Fruit fly (Drosophila melanogaster) whole organism, embryonic: ENCODE data around the gene CG14253.

Source experiments
- ATbp ChIP-seq: fragments of 200-800 bp; sonication (Bioruptor generic); optimal IDR thresholded peaks from 2 replicates; lab custom pipeline; 2017; ENCODE audit warnings: missing biosample characterization, mild to moderate bottlenecking, missing genetic modification characterization, missing genetic modification reagents
- B-H2 ChIP-seq: fragments of 200-800 bp; sonication (Bioruptor generic); optimal IDR thresholded peaks from 2 replicates; lab custom pipeline; 2018; ENCODE audit warnings: missing biosample characterization, mild to moderate bottlenecking, missing genetic modification characterization
- Bgb ChIP-seq: fragments of 200-800 bp; sonication (Bioruptor generic); IDR thresholded peaks from 2 replicates; pipeline ENCODE4 v1.3.6; 2022; ENCODE audit warnings: missing biosample characterization, missing genetic modification characterization; ENCODE audit not compliant: partially characterized antibody
- CG10209 ChIP-seq: fragments of 200-800 bp; sonication (Bioruptor generic); optimal IDR thresholded peaks from 3 replicates; lab custom pipeline; 2017; ENCODE audit warnings: missing biosample characterization, mild to moderate bottlenecking, missing genetic modification characterization, missing genetic modification reagents
- CG11504 ChIP-seq: fragments of 200-800 bp; sonication (Bioruptor generic); optimal IDR thresholded peaks from 3 replicates; lab custom pipeline; 2019; ENCODE audit warnings: missing biosample characterization, mild to moderate bottlenecking, missing genetic modification characterization, moderate library complexity
- CG12299 ChIP-seq: fragments of 200-800 bp; sonication (Bioruptor generic); optimal IDR thresholded peaks from 2 replicates; lab custom pipeline; 2018; ENCODE audit warnings: missing biosample characterization, mild to moderate bottlenecking, missing genetic modification characterization
- CG14441 ChIP-seq: fragments of 200-800 bp; sonication (Bioruptor generic); IDR thresholded peaks from 2 replicates; pipeline ENCODE4 v1.3.6; 2022; ENCODE audit warnings: missing biosample characterization, missing genetic modification characterization
- CG14710 ChIP-seq: fragments of 200-800 bp; sonication (Bioruptor generic); optimal IDR thresholded peaks from 3 replicates; lab custom pipeline; 2019; ENCODE audit warnings: missing biosample characterization, mild to moderate bottlenecking, missing genetic modification characterization, moderate library complexity
- CG1602 ChIP-seq: fragments of 200-800 bp; sonication (Bioruptor generic); optimal IDR thresholded peaks from 3 replicates; lab custom pipeline; 2016; ENCODE audit warnings: missing biosample characterization, missing genetic modification characterization
- CG16813 ChIP-seq: fragments of 200-800 bp; sonication (Bioruptor generic); IDR thresholded peaks from 3 replicates; pipeline ENCODE4 v1.3.6; 2022; ENCODE audit warnings: missing biosample characterization, missing genetic modification characterization; ENCODE audit not compliant: partially characterized antibody
- CG16863 ChIP-seq: fragments of 200-800 bp; sonication (Bioruptor generic); optimal IDR thresholded peaks from 3 replicates; lab custom pipeline; 2016; ENCODE audit warnings: missing biosample characterization, missing genetic modification characterization
- CG17385 ChIP-seq: fragments of 200-800 bp; sonication (Bioruptor generic); optimal IDR thresholded peaks from 3 replicates; lab custom pipeline; 2018; ENCODE audit warnings: missing biosample characterization, mild to moderate bottlenecking, missing genetic modification characterization
- CG30431 ChIP-seq: fragments of 200-800 bp; sonication (Bioruptor generic); optimal IDR thresholded peaks from 2 replicates; lab custom pipeline; 2017; ENCODE audit warnings: missing biosample characterization, missing genetic modification characterization
- CG31224 ChIP-seq: fragments of 200-800 bp; sonication (Bioruptor generic); IDR thresholded peaks from 2 replicates; pipeline ENCODE4 v1.3.6; 2022; ENCODE audit warnings: missing biosample characterization, missing genetic modification characterization
- CG4854 ChIP-seq: fragments of 200-800 bp; sonication (Bioruptor generic); optimal IDR thresholded peaks from 2 replicates; lab custom pipeline; 2016; ENCODE audit warnings: missing biosample characterization, missing genetic modification characterization, inconsistent platforms
- CG7556 ChIP-seq: fragments of 200-800 bp; sonication (Bioruptor generic); optimal IDR thresholded peaks from 2 replicates; lab custom pipeline; 2017; ENCODE audit warnings: missing biosample characterization, mild to moderate bottlenecking, missing genetic modification characterization
- CG7839 ChIP-seq: fragments of 200-800 bp; sonication (Bioruptor generic); optimal IDR thresholded peaks from 3 replicates; lab custom pipeline; 2018; ENCODE audit warnings: missing biosample characterization, mild to moderate bottlenecking, missing genetic modification characterization, moderate library complexity
- CG8359 ChIP-seq: fragments of 200-800 bp; sonication (Bioruptor generic); optimal IDR thresholded peaks from 2 replicates; lab custom pipeline; 2017; ENCODE audit warnings: missing biosample characterization, mild to moderate bottlenecking, missing genetic modification characterization, borderline replicate concordance
- CG8765 ChIP-seq: fragments of 200-800 bp; sonication (Bioruptor generic); IDR thresholded peaks from 2 replicates; pipeline ENCODE4 v1.3.6; 2022; ENCODE audit warnings: missing biosample characterization, missing genetic modification characterization
- CG8944 ChIP-seq: fragments of 200-800 bp; sonication (Bioruptor generic); optimal IDR thresholded peaks from 3 replicates; lab custom pipeline; 2016; ENCODE audit warnings: missing biosample characterization, missing genetic modification characterization
- E2f2 ChIP-seq: fragments of 200-800 bp; sonication (Bioruptor generic); IDR thresholded peaks from 2 replicates; pipeline ENCODE4 v1.3.6; 2022; ENCODE audit warnings: missing biosample characterization, missing genetic modification characterization
- H15 ChIP-seq: fragments of 200-800 bp; sonication (Bioruptor generic); IDR thresholded peaks from 3 replicates; pipeline ENCODE4 v1.3.6; 2022; ENCODE audit warnings: missing biosample characterization, missing genetic modification characterization
- HLH4C ChIP-seq: fragments of 200-800 bp; sonication (Bioruptor generic); IDR thresholded peaks from 3 replicates; pipeline ENCODE4 v1.3.6; 2022; ENCODE audit warnings: missing biosample characterization, missing genetic modification characterization; ENCODE audit not compliant: partially characterized antibody
- Hr51 ChIP-seq, 2 experiments: fragments of 200-800 bp; sonication (Bioruptor generic); optimal IDR thresholded peaks; 2 replicates in 1 of 2; 3 replicates in 1 of 2; lab custom pipeline; 2016 to 2018; ENCODE audit warnings: missing biosample characterization in 2 of 2, missing genetic modification characterization in 2 of 2, mild to moderate bottlenecking in 1 of 2, moderate library complexity in 1 of 2
- Hr78 ChIP-seq, 2 experiments: fragments of 200-800 bp in 1 of 2; fragments of >200 bp in 1 of 2; sonication (Bioruptor generic) in 1 of 2; optimal IDR thresholded peaks; 2 replicates each; lab custom pipeline; 2017 to 2019; ENCODE audit warnings: missing biosample characterization in 2 of 2, missing genetic modification characterization in 2 of 2, mild to moderate bottlenecking in 1 of 2, moderate library complexity in 1 of 2
- Myb ChIP-seq: fragments of 200-800 bp; sonication (Bioruptor generic); optimal IDR thresholded peaks from 2 replicates; lab custom pipeline; 2016; ENCODE audit warnings: missing biosample characterization, missing genetic modification characterization
- NC2α ChIP-seq: fragments of 200-800 bp; sonication (Bioruptor generic); optimal IDR thresholded peaks from 2 replicates; lab custom pipeline; 2016; ENCODE audit warnings: missing biosample characterization, missing genetic modification characterization
- Neu2 ChIP-seq: fragments of 200-800 bp; sonication (Bioruptor generic); optimal IDR thresholded peaks from 3 replicates; lab custom pipeline; 2016; ENCODE audit warnings: missing biosample characterization, missing genetic modification characterization, borderline replicate concordance
- Oli ChIP-seq: fragments of 200-800 bp; sonication (Bioruptor generic); optimal IDR thresholded peaks from 2 replicates; lab custom pipeline; 2018; ENCODE audit warnings: missing biosample characterization, mild to moderate bottlenecking, missing genetic modification characterization, moderate library complexity
- Sry-δ ChIP-seq: fragments of 200-800 bp; sonication (Bioruptor generic); optimal IDR thresholded peaks from 2 replicates; lab custom pipeline; 2016; ENCODE audit warnings: missing biosample characterization, missing genetic modification characterization
- Usf ChIP-seq: fragments of 200-800 bp; sonication (Bioruptor generic); optimal IDR thresholded peaks from 2 replicates; lab custom pipeline; 2017; ENCODE audit warnings: missing genotype, missing biosample characterization, missing genetic modification characterization
- YL-1 ChIP-seq: fragments of 200-800 bp; sonication (Bioruptor generic); optimal IDR thresholded peaks from 3 replicates; lab custom pipeline; 2017; ENCODE audit warnings: missing biosample characterization, mild to moderate bottlenecking, missing genetic modification characterization
- ab ChIP-seq: fragments of 200-800 bp; sonication (Bioruptor generic); optimal IDR thresholded peaks from 2 replicates; lab custom pipeline; 2016; ENCODE audit warnings: missing biosample characterization, missing genetic modification characterization
- br ChIP-seq: fragments of >200 bp; optimal IDR thresholded peaks from 2 replicates; lab custom pipeline; 2017
- cg ChIP-seq: fragments of 200-800 bp; sonication (Bioruptor generic); optimal IDR thresholded peaks from 3 replicates; lab custom pipeline; 2019; ENCODE audit warnings: missing biosample characterization, mild to moderate bottlenecking, missing genetic modification characterization, moderate library complexity
- da ChIP-seq: fragments of 200-800 bp; sonication (Bioruptor generic); optimal IDR thresholded peaks from 2 replicates; lab custom pipeline; 2016; ENCODE audit warnings: missing biosample characterization, missing genetic modification characterization
- en ChIP-seq: fragments of 200-800 bp; sonication (Bioruptor generic); optimal IDR thresholded peaks from 2 replicates; lab custom pipeline; 2016; ENCODE audit warnings: missing biosample characterization, missing genetic modification characterization
- fd96Cb ChIP-seq: fragments of 200-800 bp; sonication (Bioruptor generic); optimal IDR thresholded peaks from 2 replicates; lab custom pipeline; 2018; ENCODE audit warnings: missing biosample characterization, mild to moderate bottlenecking, missing genetic modification characterization, moderate library complexity
- gem ChIP-seq: fragments of 200-800 bp; sonication (Bioruptor generic); optimal IDR thresholded peaks from 2 replicates; lab custom pipeline; 2019; ENCODE audit warnings: missing biosample characterization, mild to moderate bottlenecking, missing genetic modification characterization, moderate library complexity
- grn ChIP-seq: fragments of 200-800 bp; sonication (Bioruptor generic); optimal IDR thresholded peaks from 3 replicates; lab custom pipeline; 2017; ENCODE audit warnings: missing biosample characterization, missing genetic modification characterization
- ham ChIP-seq: fragments of 200-800 bp; sonication (Bioruptor generic); IDR thresholded peaks from 2 replicates; pipeline ENCODE4 v1.3.6; 2022; ENCODE audit warnings: missing biosample characterization, missing genetic modification characterization
- jumu ChIP-seq: fragments of 200-800 bp; sonication (Bioruptor generic); optimal IDR thresholded peaks from 3 replicates; lab custom pipeline; 2016; ENCODE audit warnings: missing biosample characterization, missing genetic modification characterization
- lmd ChIP-seq: fragments of 200-800 bp; sonication (Bioruptor generic); IDR thresholded peaks from 2 replicates; pipeline ENCODE4 v1.3.6; 2022; ENCODE audit warnings: missing biosample characterization, missing genetic modification characterization
- prd ChIP-seq, 3 experiments: fragments of >200 bp in 2 of 3; fragments of 200-800 bp in 1 of 3; sonication (Bioruptor generic) in 1 of 3; optimal IDR thresholded peaks in 2 of 3; IDR thresholded peaks in 1 of 3; 2 replicates in 2 of 3; 3 replicates in 1 of 3; pipeline versions ENCODE4 v1.3.6 to Lab custom; 2017 to 2022; ENCODE audit warnings: missing biosample characterization in 1 of 3, missing genetic modification characterization in 1 of 3
- run ChIP-seq: fragments of 200-800 bp; sonication (Bioruptor generic); optimal IDR thresholded peaks from 3 replicates; lab custom pipeline; 2018; ENCODE audit warnings: missing biosample characterization, mild to moderate bottlenecking, missing genetic modification characterization
- stc ChIP-seq: fragments of 200-800 bp; sonication (Bioruptor generic); IDR thresholded peaks from 2 replicates; pipeline ENCODE4 v1.3.6; 2022; ENCODE audit warnings: missing biosample characterization, missing genetic modification characterization
- sug ChIP-seq: fragments of 200-800 bp; optimal IDR thresholded peaks from 2 replicates; lab custom pipeline; 2019; ENCODE audit warnings: missing biosample characterization, mild to moderate bottlenecking, missing genetic modification characterization, moderate library complexity
- tio ChIP-seq: fragments of 200-800 bp; sonication (Bioruptor generic); optimal IDR thresholded peaks from 2 replicates; lab custom pipeline; 2017; ENCODE audit warnings: missing biosample characterization, missing genetic modification characterization, inconsistent platforms
- usp ChIP-seq: fragments of >200 bp; optimal IDR thresholded peaks from 2 replicates; lab custom pipeline; 2017; ENCODE audit warnings: missing biosample characterization, missing genetic modification characterization
- wek ChIP-seq: fragments of 200-800 bp; sonication (Bioruptor generic); optimal IDR thresholded peaks from 3 replicates; lab custom pipeline; 2018; ENCODE audit warnings: missing biosample characterization, mild to moderate bottlenecking, missing genetic modification characterization, moderate library complexity

The CG14253 gene

dm6 chr3R:26963747-26964174 is 14.6 kb upstream of the CG14253 start (continued):
- TF ChIP-seq CG16863 (GFP tag; lab: Kevin White, UChicago), result no peak
- no peak for TF ChIP-seq cg (GFP tag; lab: Kevin White, UChicago)
- no peak for TF ChIP-seq grn (GFP tag; lab: Kevin White, UChicago)
- TF ChIP-seq CG8944 (GFP tag; lab: Kevin White, UChicago), result peak; percentile 52
- TF ChIP-seq da (GFP tag; lab: Kevin White, UChicago), result no peak
- TF ChIP-seq usp (GFP tag; lab: Kevin White, UChicago), result no peak
- TF ChIP-seq Hr51 (GFP tag; optimal IDR thresholded peaks at IDR 0.05; lab: Kevin White, UChicago), result peak in 1 of 2 experiments; percentile 59
- TF ChIP-seq HLH4C (GFP tag; lab: Robert Waterston, UW), result no peak
- TF ChIP-seq tio (GFP tag; lab: Kevin White, UChicago), result peak; percentile 45
- TF ChIP-seq run (tag; lab: Kevin White, UChicago), result peak; percentile 29
- no peak for TF ChIP-seq CG30431 (GFP tag; lab: Kevin White, UChicago)
- TF ChIP-seq fd96Cb (tag; lab: Kevin White, UChicago), result peak; percentile 33
- no peak for TF ChIP-seq NC2α
- TF ChIP-seq CG12299, result peak; percentile 34
- TF ChIP-seq Sry-δ (GFP tag; lab: Kevin White, UChicago), result peak; percentile 29
- peak; percentile 19 for TF ChIP-seq Myb (GFP tag; lab: Kevin White, UChicago)
- TF ChIP-seq CG7839 (tag; lab: Kevin White, UChicago), result peak; percentile 81
- TF ChIP-seq B-H2 (GFP tag; lab: Kevin White, UChicago), result no peak
- TF ChIP-seq CG8765 (GFP tag; lab: Robert Waterston, UW), result no peak
- peak; percentile 20 for TF ChIP-seq CG1602 (GFP tag; lab: Kevin White, UChicago)
- TF ChIP-seq CG11504 (tag; lab: Kevin White, UChicago), result peak; percentile 86
- peak; percentile 64 for TF ChIP-seq gem (tag; lab: Kevin White, UChicago)
- TF ChIP-seq Usf, result no peak
- peak; percentile 33 for TF ChIP-seq CG17385 (GFP tag; lab: Kevin White, UChicago)
- peak; percentile 35 for TF ChIP-seq CG10209
- TF ChIP-seq CG16813 (GFP tag; lab: Robert Waterston, UW), result no peak
- TF ChIP-seq E2f2 (GFP tag; lab: Robert Waterston, UW), result no peak
- TF ChIP-seq ATbp (GFP tag; lab: Kevin White, UChicago), result peak; percentile 27
- TF ChIP-seq en, result no peak
- no peak for TF ChIP-seq prd (optimal IDR thresholded peaks at IDR 0.05; lab: Kevin White, UChicago)
- peak; percentile 74 for TF ChIP-seq prd (GFP tag; IDR thresholded peaks at IDR 0.05; lab: Robert Waterston, UW)
- no peak for TF ChIP-seq br
- TF ChIP-seq jumu (GFP tag; lab: Kevin White, UChicago), result peak; percentile 55
- TF ChIP-seq Oli (tag; lab: Kevin White, UChicago), result peak; percentile 45
- TF ChIP-seq H15 (GFP tag; lab: Robert Waterston, UW), result 0 out of 3 replicates have a peak, but pooled peaks have one; percentile 24
- TF ChIP-seq YL-1 (GFP tag; lab: Kevin White, UChicago), result no peak
- TF ChIP-seq Neu2 (GFP tag; lab: Kevin White, UChicago), result peak; percentile 53
- TF ChIP-seq CG14710 (tag; lab: Kevin White, UChicago), result peak; percentile 77
- TF ChIP-seq ab (GFP tag; lab: Kevin White, UChicago), result no peak
- peak; percentile 26; the same call in 1 of the 2 replicates for TF ChIP-seq CG31224 (GFP tag; lab: Robert Waterston, UW)
- no peak for TF ChIP-seq wek (GFP tag; lab: Kevin White, UChicago)
- peak; percentile 40 for TF ChIP-seq sug (tag; lab: Kevin White, UChicago)
- TF ChIP-seq CG8359 (GFP tag; lab: Kevin White, UChicago), result no peak
- peak; percentile 62 for TF ChIP-seq CG4854 (GFP tag; lab: Kevin White, UChicago)
- TF ChIP-seq lmd, result peak; percentile 72
- TF ChIP-seq Bgb (GFP tag; lab: Robert Waterston, UW), result no peak
- no peak for TF ChIP-seq ham (GFP tag; lab: Robert Waterston, UW)
- TF ChIP-seq CG7556 (GFP tag; lab: Kevin White, UChicago), result peak; percentile 52
- TF ChIP-seq stc (GFP tag; lab: Robert Waterston, UW), result peak; percentile 38; the same call in 1 of the 2 replicates
- peak; percentile 38 for TF ChIP-seq CG14441 (GFP tag; lab: Robert Waterston, UW)
- TF ChIP-seq Hr78 (GFP tag; optimal IDR thresholded peaks at IDR 0.05; lab: Kevin White, UChicago), result peak in 1 of 2 experiments; percentile 25
